Worm (Caenorhabditis elegans) whole organism, L1 larva: Measurements from ENCODE around the gene prk-2.

Experiments
- F16B12.6 ChIP-seq: fragments of 150-350 bp; optimal IDR thresholded peaks from 2 replicates; lab custom pipeline; 2014; ENCODE audit warnings: missing biosample characterization, missing genetic modification characterization
- alr-1 ChIP-seq: fragments of 200-800 bp; sonication (Bioruptor generic); optimal IDR thresholded peaks from 2 replicates; lab custom pipeline; 2018; ENCODE audit warnings: borderline replicate concordance, mild to moderate bottlenecking, missing genetic modification characterization, missing compliant biosample characterization
- aly-2 ChIP-seq: fragments of 150-350 bp; optimal IDR thresholded peaks from 2 replicates; lab custom pipeline; 2014; ENCODE audit warnings: missing biosample characterization, missing genetic modification characterization
- ama-1 ChIP-seq: fragments of 150-350 bp; optimal IDR thresholded peaks from 2 replicates; lab custom pipeline; 2014
- blmp-1 ChIP-seq: fragments of 150-350 bp; optimal IDR thresholded peaks from 2 replicates; lab custom pipeline; 2014; ENCODE audit warnings: missing biosample characterization, missing genetic modification characterization
- ceh-63 ChIP-seq: fragments of 200-800 bp; sonication (Bioruptor generic); optimal IDR thresholded peaks from 2 replicates; lab custom pipeline; 2018; ENCODE audit warnings: mild to moderate bottlenecking, missing genetic modification characterization, missing compliant biosample characterization
- ceh-8 ChIP-seq: fragments of 200-800 bp; sonication (Bioruptor generic); optimal IDR thresholded peaks from 2 replicates; lab custom pipeline; 2018; ENCODE audit warnings: mild to moderate bottlenecking, missing genetic modification characterization, moderate library complexity, missing compliant biosample characterization
- ceh-88 ChIP-seq: fragments of 200-800 bp; sonication (Bioruptor generic); IDR thresholded peaks from 2 replicates; pipeline ENCODE4 v1.3.6; 2022; ENCODE audit warnings: missing genetic modification characterization, missing compliant biosample characterization
- efl-3 ChIP-seq: fragments of 200-800 bp; sonication (Bioruptor generic); optimal IDR thresholded peaks from 2 replicates; lab custom pipeline; 2018; ENCODE audit warnings: mild to moderate bottlenecking, missing genetic modification characterization, missing compliant biosample characterization
- ets-5 ChIP-seq: fragments of 200-800 bp; sonication (Bioruptor generic); IDR thresholded peaks from 2 replicates; pipeline ENCODE4 v1.3.6; 2022; ENCODE audit warnings: missing genetic modification characterization, missing compliant biosample characterization
- fkh-4 ChIP-seq: sonication (generic microtip); optimal IDR thresholded peaks from 2 replicates; lab custom pipeline; 2016; ENCODE audit warnings: missing compliant biosample characterization, missing genetic modification characterization, borderline replicate concordance
- fkh-8 ChIP-seq: sonication (generic microtip); optimal IDR thresholded peaks from 2 replicates; lab custom pipeline; 2016; ENCODE audit warnings: mild to moderate bottlenecking, missing genetic modification characterization, missing compliant biosample characterization
- grh-1 ChIP-seq: fragments of 200-800 bp; sonication (Bioruptor generic); IDR thresholded peaks from 2 replicates; pipeline ENCODE4 v1.3.6; 2022; ENCODE audit warnings: missing genetic modification reagents, missing genetic modification characterization, missing compliant biosample characterization
- hlh-4 ChIP-seq: sonication (generic microtip); optimal IDR thresholded peaks from 2 replicates; lab custom pipeline; 2016; ENCODE audit warnings: mild to moderate bottlenecking, missing genetic modification characterization, missing compliant biosample characterization
- hpl-2 ChIP-seq: fragments of 150-350 bp; optimal IDR thresholded peaks from 2 replicates; lab custom pipeline; 2014; ENCODE audit warnings: missing biosample characterization, missing genetic modification reagents, missing genetic modification characterization
- isw-1 ChIP-seq: fragments of 200-800 bp; sonication (Bioruptor generic); IDR thresholded peaks from 2 replicates; pipeline ENCODE4 v1.3.6; 2022; ENCODE audit warnings: missing genetic modification characterization, missing compliant biosample characterization
- jun-1 ChIP-seq: fragments of 150-350 bp; optimal IDR thresholded peaks from 2 replicates; lab custom pipeline; 2014; ENCODE audit warnings: missing biosample characterization, missing genetic modification reagents, missing genetic modification characterization
- lin-13 ChIP-seq: fragments of 150-350 bp; optimal IDR thresholded peaks from 2 replicates; lab custom pipeline; 2014; ENCODE audit warnings: missing biosample characterization, missing genetic modification reagents, missing genetic modification characterization
- lin-14 ChIP-seq: fragments of 200-800 bp; sonication (Bioruptor generic); optimal IDR thresholded peaks from 2 replicates; lab custom pipeline; 2018; ENCODE audit warnings: mild to moderate bottlenecking, missing genetic modification characterization, moderate library complexity, missing compliant biosample characterization
- lin-15B ChIP-seq: fragments of 150-350 bp; sonication (generic microtip); optimal IDR thresholded peaks from 3 replicates; lab custom pipeline; 2014; ENCODE audit warnings: missing biosample characterization, missing genetic modification characterization
- lin-35 ChIP-seq, 2 experiments: fragments of 150-350 bp; optimal IDR thresholded peaks; 2 replicates each; lab custom pipeline; 2014; ENCODE audit warnings: missing biosample characterization in 2 of 2, missing genetic modification characterization in 2 of 2, missing genetic modification reagents in 2 of 2
- lin-39 ChIP-seq: fragments of 150-350 bp; optimal IDR thresholded peaks from 2 replicates; lab custom pipeline; 2014; ENCODE audit warnings: missing biosample characterization, missing genetic modification reagents, missing genetic modification characterization
- lir-3 ChIP-seq: sonication (generic microtip); optimal IDR thresholded peaks from 2 replicates; lab custom pipeline; 2016; ENCODE audit warnings: mild to moderate bottlenecking, missing genetic modification characterization, moderate library complexity, missing compliant biosample characterization; ENCODE audit not compliant: poor library complexity
- mab-9 ChIP-seq: fragments of 200-800 bp; sonication (Bioruptor generic); IDR thresholded peaks from 2 replicates; pipeline ENCODE4 v1.3.6; 2022; ENCODE audit warnings: missing genetic modification reagents, missing genetic modification characterization, missing compliant biosample characterization
- mdl-1 ChIP-seq, 2 experiments: fragments of 150-350 bp; optimal IDR thresholded peaks; 2 replicates each; lab custom pipeline; 2014 to 2017; ENCODE audit warnings: missing biosample characterization in 2 of 2, missing genetic modification characterization in 2 of 2, inconsistent platforms in 1 of 2
- nhr-19 ChIP-seq: fragments of 200-800 bp; sonication (Bioruptor generic); conservative IDR thresholded peaks from 2 replicates; pipeline ENCODE4 v1.3.6; 2022; ENCODE audit warnings: missing genetic modification characterization, missing compliant biosample characterization
- nhr-20 ChIP-seq: sonication (generic microtip); optimal IDR thresholded peaks from 2 replicates; lab custom pipeline; 2016; ENCODE audit warnings: mild to moderate bottlenecking, missing genetic modification characterization, missing compliant biosample characterization
- nhr-47 ChIP-seq: sonication (generic microtip); optimal IDR thresholded peaks from 2 replicates; lab custom pipeline; 2016; ENCODE audit warnings: mild to moderate bottlenecking, missing genetic modification characterization, moderate library complexity, missing compliant biosample characterization
- nhr-71 ChIP-seq: sonication (generic microtip); optimal IDR thresholded peaks from 2 replicates; lab custom pipeline; 2016; ENCODE audit warnings: mild to moderate bottlenecking, missing genetic modification characterization, moderate library complexity, missing compliant biosample characterization
- nhr-76 ChIP-seq: sonication (generic microtip); optimal IDR thresholded peaks from 2 replicates; lab custom pipeline; 2017; ENCODE audit warnings: missing biosample characterization, missing genetic modification characterization
- nhr-84 ChIP-seq: sonication (generic microtip); optimal IDR thresholded peaks from 2 replicates; lab custom pipeline; 2017; ENCODE audit warnings: missing biosample characterization, missing genetic modification characterization
- nhr-90 ChIP-seq: sonication (generic microtip); optimal IDR thresholded peaks from 2 replicates; lab custom pipeline; 2016; ENCODE audit warnings: mild to moderate bottlenecking, missing genetic modification characterization, missing compliant biosample characterization; ENCODE audit not compliant: poor library complexity
- pag-3 ChIP-seq: sonication (generic microtip); optimal IDR thresholded peaks from 2 replicates; lab custom pipeline; 2017; ENCODE audit warnings: missing genetic modification characterization, mild to moderate bottlenecking, missing compliant biosample characterization, antibody characterized with exemption, borderline replicate concordance; ENCODE audit not compliant: insufficient read depth
- pax-3 ChIP-seq: fragments of 200-800 bp; sonication (Bioruptor generic); optimal IDR thresholded peaks from 2 replicates; lab custom pipeline; 2018; ENCODE audit warnings: mild to moderate bottlenecking, missing genetic modification characterization, moderate library complexity, missing compliant biosample characterization
- snpc-4 ChIP-seq: fragments of 150-350 bp; optimal IDR thresholded peaks from 2 replicates; lab custom pipeline; 2014; ENCODE audit warnings: missing biosample characterization, missing genetic modification characterization
- snu-23 ChIP-seq: sonication (generic microtip); optimal IDR thresholded peaks from 2 replicates; lab custom pipeline; 2016; ENCODE audit warnings: missing genetic modification characterization, missing compliant biosample characterization
- sptf-1 ChIP-seq: fragments of 150-350 bp; optimal IDR thresholded peaks from 2 replicates; lab custom pipeline; 2014; ENCODE audit warnings: missing biosample characterization, missing genetic modification characterization
- sup-37 ChIP-seq: fragments of 200-800 bp; sonication (Bioruptor generic); optimal IDR thresholded peaks from 2 replicates; lab custom pipeline; 2018; ENCODE audit warnings: mild to moderate bottlenecking, missing genetic modification characterization, missing compliant biosample characterization
- swsn-7 ChIP-seq: sonication (generic microtip); optimal IDR thresholded peaks from 2 replicates; lab custom pipeline; 2016; ENCODE audit warnings: missing genetic modification characterization, missing compliant biosample characterization
- tbx-2 ChIP-seq: sonication (generic microtip); optimal IDR thresholded peaks from 2 replicates; lab custom pipeline; 2016; ENCODE audit warnings: missing genetic modification characterization, missing compliant biosample characterization
- unc-30 ChIP-seq: sonication (generic microtip); optimal IDR thresholded peaks from 2 replicates; lab custom pipeline; 2017; ENCODE audit warnings: missing biosample characterization, missing genetic modification characterization
- unc-86 ChIP-seq: sonication (generic microtip); optimal IDR thresholded peaks from 2 replicates; lab custom pipeline; 2016; ENCODE audit warnings: missing genetic modification characterization, missing compliant biosample characterization
- unc-98 ChIP-seq: fragments of 200-800 bp; sonication (Bioruptor generic); IDR thresholded peaks from 2 replicates; pipeline ENCODE4 v1.3.6; 2022; ENCODE audit warnings: missing genetic modification characterization, missing compliant biosample characterization
- vab-15 ChIP-seq: sonication (generic microtip); optimal IDR thresholded peaks from 2 replicates; lab custom pipeline; 2017; ENCODE audit warnings: missing genotype, mild to moderate bottlenecking, missing genetic modification characterization, missing compliant biosample characterization
- zag-1 ChIP-seq: fragments of 150-350 bp; optimal IDR thresholded peaks from 2 replicates; lab custom pipeline; 2014; ENCODE audit warnings: missing biosample characterization, missing genetic modification characterization
- ztf-4 ChIP-seq: fragments of 150-350 bp; optimal IDR thresholded peaks from 2 replicates; lab custom pipeline; 2014; ENCODE audit warnings: missing biosample characterization, missing genetic modification characterization

Gene prk-2

ce11 chrIII:3389426-3390020 is 19.5 kb upstream of the prk-2 start, which contains the start of the genes elmd-1 and hecw-1 (continued):
- no peak for TF ChIP-seq lin-39
- TF ChIP-seq hpl-2 (GFP tag; lab: Kevin White, UChicago): no peak
- peak; percentile 31 for TF ChIP-seq lin-13 (GFP tag; lab: Kevin White, UChicago)
- peak; percentile 56 for TF ChIP-seq nhr-20 (tag; lab: Kevin White, UChicago)

DNA sequence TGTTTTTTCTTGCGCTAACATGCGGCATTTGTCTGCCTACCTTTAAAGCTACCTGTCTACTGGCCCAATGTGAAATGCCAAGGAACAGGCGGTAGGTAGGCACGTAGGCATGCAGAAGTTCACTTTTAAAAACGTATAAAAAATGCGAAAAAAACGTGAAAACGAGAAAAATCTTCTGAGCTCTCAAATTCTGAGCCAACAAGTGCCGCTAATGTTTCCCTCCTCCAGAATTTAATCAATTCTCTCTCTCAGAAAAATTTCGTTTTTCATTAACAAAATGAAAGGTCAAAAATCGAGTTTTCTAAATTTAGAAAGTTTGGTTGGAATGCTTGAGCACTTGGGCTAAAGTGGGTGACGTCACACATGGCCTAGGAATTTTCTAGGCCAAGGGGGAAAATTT is 12.5 kb upstream of the prk-2 start:
- no peak for TF ChIP-seq ceh-63 (GFP tag; lab: Kevin White, UChicago)
- TF ChIP-seq fkh-4 (tag; lab: Kevin White, UChicago): no peak
- no peak for TF ChIP-seq isw-1 (GFP tag; lab: Robert Waterston, UW)
- TF ChIP-seq unc-30 (tag; lab: Kevin White, UChicago): no peak
- no peak for TF ChIP-seq lir-3 (tag; lab: Kevin White, UChicago)
- no peak for TF ChIP-seq unc-98
- no peak for TF ChIP-seq ama-1 (lab: Kevin White, UChicago)
- no peak for TF ChIP-seq hlh-4
- TF ChIP-seq swsn-7 (tag; lab: Kevin White, UChicago): no peak

DNA sequence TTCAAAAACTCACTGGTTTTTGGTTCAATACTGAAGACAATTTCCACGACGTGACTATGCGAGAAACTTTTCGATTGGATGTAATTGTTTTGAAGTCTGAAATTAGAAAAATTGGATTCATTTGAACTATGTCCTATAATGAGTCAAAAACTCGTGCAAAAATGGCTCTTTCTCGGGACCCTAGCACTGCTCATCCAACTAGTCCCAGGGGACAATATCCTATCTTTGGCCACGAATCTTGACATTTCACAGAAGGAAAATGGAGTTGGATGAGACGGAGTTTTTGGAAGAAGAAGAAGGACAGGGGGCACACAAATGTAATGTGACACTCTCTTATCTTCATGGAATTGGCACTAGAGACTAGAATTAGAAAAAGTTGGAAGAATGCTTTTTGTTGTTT is 11.9 kb upstream of the prk-2 start:
- TF ChIP-seq pag-3 (tag; lab: Kevin White, UChicago) (no peak), tbx-2 (peak; percentile 19), ztf-4 (tag; lab: Kevin White, UChicago) (no peak), ets-5 (GFP tag; lab: Robert Waterston, UW) (no peak), F16B12.6 (tag; lab: Kevin White, UChicago) (no peak), lin-14 (GFP tag; lab: Kevin White, UChicago) (peak; percentile 44)

- TF ChIP-seq ceh-63 (GFP tag; lab: Kevin White, UChicago) (no peak), snpc-4 (tag; lab: Kevin White, UChicago) (peak; percentile 94), unc-86 (tag; lab: Kevin White, UChicago) (no peak), efl-3 (GFP tag; lab: Kevin White, UChicago) (no peak), alr-1 (tag; lab: Kevin White, UChicago) (no peak), mab-9 (GFP tag; lab: Robert Waterston, UW) (no peak), nhr-71 (tag; lab: Kevin White, UChicago) (peak; percentile 33), nhr-19 (GFP tag; lab: Robert Waterston, UW) (peak; percentile 27), jun-1 (tag; lab: Kevin White, UChicago) (no peak), lin-35 (GFP tag; optimal IDR thresholded peaks at IDR 0.05; lab: Kevin White, UChicago) (no peak), pax-3 (tag; lab: Kevin White, UChicago) (no peak), ceh-8 (GFP tag; lab: Kevin White, UChicago) (no peak), vab-15 (tag; lab: Kevin White, UChicago) (no peak), blmp-1 (tag; lab: Kevin White, UChicago) (peak; percentile 27), nhr-76 (no peak), zag-1 (tag; lab: Kevin White, UChicago) (no peak), lir-3 (tag; lab: Kevin White, UChicago) (no peak), grh-1 (GFP tag; lab: Robert Waterston, UW) (no peak), nhr-90 (tag; lab: Kevin White, UChicago) (no peak), sptf-1 (no peak), ztf-4 (tag; lab: Kevin White, UChicago) (no peak), nhr-84 (no peak), ceh-88 (no peak), aly-2 (tag; lab: Kevin White, UChicago) (no peak), sup-37 (GFP tag; lab: Kevin White, UChicago) (no peak), fkh-4 (tag; lab: Kevin White, UChicago) (no peak), lin-15B (no peak), mdl-1 (tag; optimal IDR thresholded peaks at IDR 0.05; lab: Kevin White, UChicago) (no peak), snu-23 (GFP tag; lab: Kevin White, UChicago) (peak; percentile 38), nhr-47 (tag; lab: Kevin White, UChicago) (no peak), hpl-2 (GFP tag; lab: Kevin White, UChicago) (no peak), unc-98 (no peak), swsn-7 (tag; lab: Kevin White, UChicago) (no peak), fkh-8 (no peak)
Measured at ce11 chrIII:3377700-3378099, 7.7 kb upstream of the prk-2 start.
